Worm (Caenorhabditis elegans): ENCODE results near the gene K10D11.5.

K10D11.5 gene

DNA sequence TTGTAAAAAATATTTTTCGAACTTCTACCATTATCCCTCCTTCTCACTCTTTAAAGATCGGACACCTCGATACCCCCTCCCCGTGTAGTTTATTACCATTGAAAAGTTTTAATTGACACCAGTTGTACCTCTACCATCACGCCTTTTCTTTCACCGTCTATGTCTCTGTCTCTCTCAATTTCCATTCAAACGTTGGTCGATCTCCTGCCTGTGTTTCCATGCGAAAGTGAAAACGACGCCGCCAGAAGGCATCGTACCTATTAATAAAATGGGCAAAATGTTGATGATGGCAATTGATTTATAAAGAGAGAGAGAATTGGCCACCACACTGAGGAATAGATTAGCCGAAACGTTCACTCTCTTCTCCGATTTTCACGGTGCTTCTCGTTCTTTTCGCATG is 21.6 kb upstream of the K10D11.5 start (continued):
- TF ChIP-seq F37D6.2 (tag; optimal IDR thresholded peaks at IDR 0.05) (no peak), Y75B8A.6 (GFP tag; IDR thresholded peaks at IDR 0.05) (no peak), vab-7 (GFP tag; IDR thresholded peaks at IDR 0.05) (no peak), mxl-3 (GFP tag; optimal IDR thresholded peaks at IDR 0.05) (peak; percentile 1), daf-12 (tag; optimal IDR thresholded peaks at IDR 0.05) (no peak), nhr-6 (tag; optimal IDR thresholded peaks at IDR 0.05) (no peak), rbr-2 (tag; optimal IDR thresholded peaks at IDR 0.05) (no peak), pqm-1 (tag; optimal IDR thresholded peaks at IDR 0.05) (no peak), mep-1 (tag; optimal IDR thresholded peaks at IDR 0.05) (peak; percentile 24), ceh-28 (tag; optimal IDR thresholded peaks at IDR 0.05) (no peak), hlh-11 (tag; optimal IDR thresholded peaks at IDR 0.05) (peak; percentile 19), ceh-44 (GFP tag; IDR thresholded peaks at IDR 0.05) (no peak), hlh-30 (tag; optimal IDR thresholded peaks at IDR 0.05; ENCODE audit: insufficient read depth) (peak; percentile 56), nhr-111 (GFP tag; optimal IDR thresholded peaks at IDR 0.05) (no peak), ZK337.2 (GFP tag; IDR thresholded peaks at IDR 0.05) (no peak), nhr-10 (tag; optimal IDR thresholded peaks at IDR 0.05) (no peak), pha-4 (GFP tag; IDR thresholded peaks at IDR 0.05) (no peak), pha-4 (tag; optimal IDR thresholded peaks at IDR 0.05) (no peak), F26F4.8 (GFP tag; conservative IDR thresholded peaks at IDR 0.05) (no peak), set-16 (GFP tag; IDR thresholded peaks at IDR 0.05) (no peak), ces-1 (GFP tag; optimal IDR thresholded peaks at IDR 0.05) (no peak), mes-2 (tag; optimal IDR thresholded peaks at IDR 0.05; ENCODE audit: poor library complexity, severe bottlenecking) (peak; percentile 20), madf-9 (GFP tag; conservative IDR thresholded peaks at IDR 0.05) (no peak), arid-1 (GFP tag; conservative IDR thresholded peaks at IDR 0.05) (no peak), snpc-1.2 (GFP tag; IDR thresholded peaks at IDR 0.05) (no peak), egl-43 (GFP tag; IDR thresholded peaks at IDR 0.05) (no peak), tag-97 (GFP tag; IDR thresholded peaks at IDR 0.05) (no peak), skn-1 (tag; optimal IDR thresholded peaks at IDR 0.05) (no peak), php-3 (GFP tag; IDR thresholded peaks at IDR 0.05) (no peak), dve-1 (tag; optimal IDR thresholded peaks at IDR 0.05; ENCODE audit: insufficient read depth) (peak; percentile 19), nhr-77 (tag; optimal IDR thresholded peaks at IDR 0.05) (no peak), aly-2 (tag; optimal IDR thresholded peaks at IDR 0.05) (no peak), T20F7.1 (GFP tag; optimal IDR thresholded peaks at IDR 0.05) (no peak), ceh-82 (tag; optimal IDR thresholded peaks at IDR 0.05) (no peak), Y5F2A.4 (GFP tag; optimal IDR thresholded peaks at IDR 0.05) (no peak), mdt-29 (GFP tag; IDR thresholded peaks at IDR 0.05) (no peak), nhr-11 (tag; optimal IDR thresholded peaks at IDR 0.05) (no peak), ceh-32 (tag; optimal IDR thresholded peaks at IDR 0.05; ENCODE audit: poor library complexity) (no peak), lir-3 (tag; optimal IDR thresholded peaks at IDR 0.05) (no peak), zip-11 (GFP tag; IDR thresholded peaks at IDR 0.05) (no peak), nhr-41 (GFP tag; IDR thresholded peaks at IDR 0.05) (no peak), nhr-48 (tag; optimal IDR thresholded peaks at IDR 0.05) (no peak), dmd-8 (GFP tag; IDR thresholded peaks at IDR 0.05) (no peak), nhr-237 (tag; optimal IDR thresholded peaks at IDR 0.05) (no peak)

DNA sequence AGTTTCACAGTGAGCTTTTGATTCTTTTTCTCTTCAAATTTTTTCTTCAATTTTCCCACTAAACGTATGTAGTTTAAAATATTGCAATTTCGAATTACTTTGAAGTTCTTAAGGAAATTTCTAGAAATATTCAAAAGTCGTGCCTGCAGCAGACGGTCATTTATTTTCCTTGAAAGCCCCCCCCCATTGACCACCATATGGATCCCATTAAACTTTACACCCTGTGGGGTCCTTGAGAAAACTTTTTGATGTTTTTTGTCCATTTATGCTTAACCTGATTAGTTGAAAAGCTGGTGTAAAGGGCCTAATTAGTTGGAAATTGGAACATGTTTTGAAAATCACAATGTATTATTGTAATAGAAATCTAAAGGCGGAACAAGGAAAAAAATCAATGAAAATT is 17.9 kb upstream of the K10D11.5 start:
- TF ChIP-seq tag-97 (GFP tag; IDR thresholded peaks at IDR 0.05) (no peak), lin-15B (tag; optimal IDR thresholded peaks at IDR 0.05) (no peak), snpc-4 (tag; optimal IDR thresholded peaks at IDR 0.05) (no peak), zag-1 (tag; optimal IDR thresholded peaks at IDR 0.05) (no peak), tra-1 (GFP tag; IDR thresholded peaks at IDR 0.05) (no peak), nhr-42 (GFP tag; IDR thresholded peaks at IDR 0.05) (no peak)

All from whole organism, L4 larva.